Worm (Caenorhabditis elegans) whole organism, late embryonic: ENCODE results near the gene lmtr-5.

ENCODE experiments used
- T23F11.4 ChIP-seq: fragments of 200-800 bp; sonication (Bioruptor generic); optimal IDR thresholded peaks from 2 replicates; lab custom pipeline; 2018; ENCODE audit warnings: mild to moderate bottlenecking, missing genetic modification characterization, missing compliant biosample characterization
- ceh-22 ChIP-seq: sonication (generic microtip); optimal IDR thresholded peaks from 2 replicates; lab custom pipeline; 2017; ENCODE audit warnings: missing biosample characterization, missing genetic modification characterization
- ets-4 ChIP-seq: sonication (generic microtip); optimal IDR thresholded peaks from 2 replicates; lab custom pipeline; 2016; ENCODE audit warnings: missing genetic modification characterization, missing compliant biosample characterization
- pag-3 ChIP-seq: sonication (generic microtip); optimal IDR thresholded peaks from 2 replicates; lab custom pipeline; 2016; ENCODE audit warnings: missing compliant biosample characterization, missing genetic modification characterization, borderline replicate concordance
- pha-4 ChIP-seq: fragments of 150-350 bp; optimal IDR thresholded peaks from 2 replicates; lab custom pipeline; 2018; ENCODE audit warnings: missing biosample characterization, missing genetic modification reagents, missing genetic modification characterization
- pqm-1 ChIP-seq: sonication (generic microtip); optimal IDR thresholded peaks from 2 replicates; lab custom pipeline; 2016; ENCODE audit warnings: missing genetic modification characterization, missing compliant biosample characterization
- unc-55 ChIP-seq: sonication (generic microtip); optimal IDR thresholded peaks from 2 replicates; lab custom pipeline; 2017; ENCODE audit warnings: missing biosample characterization, missing genetic modification reagents, missing genetic modification characterization

DNA sequence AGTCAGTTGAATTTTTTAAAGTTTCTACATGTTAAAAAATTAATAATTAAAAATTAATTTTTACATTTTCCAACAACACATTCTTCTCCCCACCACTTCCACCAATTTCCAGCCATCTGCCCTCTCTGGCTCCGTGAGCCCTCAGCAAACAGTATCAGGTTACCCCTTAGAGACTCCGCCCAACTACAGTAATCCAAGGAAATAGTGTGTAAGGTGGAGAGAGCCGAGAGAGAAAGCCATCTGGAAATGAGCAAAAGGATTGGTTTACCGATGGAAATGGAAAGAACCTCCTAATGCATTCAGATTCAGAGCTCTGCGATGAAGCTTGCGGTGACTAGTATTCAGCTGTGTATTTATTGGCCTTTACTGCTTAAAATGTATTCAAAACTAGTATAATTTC lies 43.2 kb upstream of the lmtr-5 start:
- TF ChIP-seq pag-3 (tag; lab: Kevin White, UChicago) (no peak), pqm-1 (tag; lab: Kevin White, UChicago) (no peak), pha-4 (tag; lab: Kevin White, UChicago) (no peak), unc-55 (GFP tag; lab: Kevin White, UChicago) (no peak), T23F11.4 (GFP tag; lab: Kevin White, UChicago) (no peak), ets-4 (tag; lab: Kevin White, UChicago) (no peak), ceh-22 (tag; lab: Kevin White, UChicago) (no peak)
